Fruit fly (Drosophila melanogaster) whole organism, prepupa: ENCODE measurements around the gene CG33341.

Experiments
- CG10669 ChIP-seq: fragments of 200-800 bp; sonication (Bioruptor generic); optimal IDR thresholded peaks from 3 replicates; lab custom pipeline; 2018; ENCODE audit warnings: missing biosample characterization, mild to moderate bottlenecking, missing genetic modification characterization, moderate library complexity
- CG11294 ChIP-seq: fragments of 200-800 bp; sonication (Bioruptor generic); IDR thresholded peaks from 2 replicates; pipeline ENCODE4 v1.3.6; 2022; ENCODE audit warnings: missing biosample characterization, missing genetic modification characterization
- CG11902 ChIP-seq: fragments of 200-800 bp; sonication (Bioruptor generic); optimal IDR thresholded peaks from 3 replicates; lab custom pipeline; 2016; ENCODE audit warnings: missing biosample characterization, missing genetic modification characterization
- CG15336 ChIP-seq: fragments of 200-800 bp; sonication (Bioruptor generic); IDR thresholded peaks from 2 replicates; pipeline ENCODE4 v1.3.6; 2022; ENCODE audit warnings: missing biosample characterization, missing genetic modification characterization
- CG16779 ChIP-seq: fragments of 200-800 bp; sonication (Bioruptor generic); optimal IDR thresholded peaks from 3 replicates; lab custom pipeline; 2017; ENCODE audit warnings: missing biosample characterization, mild to moderate bottlenecking, missing genetic modification characterization
- CG4318 ChIP-seq: fragments of 200-800 bp; sonication (Bioruptor generic); optimal IDR thresholded peaks from 3 replicates; lab custom pipeline; 2017; ENCODE audit warnings: missing biosample characterization, mild to moderate bottlenecking, missing genetic modification characterization
- CG6163 ChIP-seq: fragments of 200-800 bp; sonication (Bioruptor generic); IDR thresholded peaks from 3 replicates; pipeline ENCODE4 v1.3.6; 2022; ENCODE audit warnings: missing biosample characterization, missing genetic modification characterization
- CG6854 ChIP-seq: fragments of 200-800 bp; sonication (Bioruptor generic); optimal IDR thresholded peaks from 2 replicates; lab custom pipeline; 2017; ENCODE audit warnings: missing biosample characterization, mild to moderate bottlenecking, missing genetic modification characterization
- CG8632 ChIP-seq: fragments of 200-800 bp; sonication (Bioruptor generic); optimal IDR thresholded peaks from 3 replicates; lab custom pipeline; 2016; ENCODE audit warnings: missing biosample characterization, missing genetic modification characterization
- CG9139 ChIP-seq: fragments of 200-800 bp; sonication (Bioruptor generic); optimal IDR thresholded peaks from 3 replicates; lab custom pipeline; 2017; ENCODE audit warnings: missing biosample characterization, mild to moderate bottlenecking, missing genetic modification characterization
- Eip75B ChIP-seq: fragments of 200-800 bp; sonication (Bioruptor generic); optimal IDR thresholded peaks from 3 replicates; lab custom pipeline; 2016; ENCODE audit warnings: missing biosample characterization, missing genetic modification characterization
- Ets96B ChIP-seq: fragments of 200-800 bp; optimal IDR thresholded peaks from 2 replicates; lab custom pipeline; 2019; ENCODE audit warnings: missing biosample characterization, mild to moderate bottlenecking, missing genetic modification characterization, moderate library complexity
- Gug ChIP-seq: fragments of 200-800 bp; sonication (Bioruptor generic); IDR thresholded peaks from 2 replicates; pipeline ENCODE4 v1.3.6; 2022; ENCODE audit warnings: missing biosample characterization, missing genetic modification characterization
- Hr39 ChIP-seq: fragments of 200-800 bp; sonication (Bioruptor generic); optimal IDR thresholded peaks from 2 replicates; lab custom pipeline; 2016; ENCODE audit warnings: missing biosample characterization, missing genetic modification characterization
- Hr4 ChIP-seq: fragments of 200-800 bp; sonication (Bioruptor generic); optimal IDR thresholded peaks from 3 replicates; lab custom pipeline; 2016; ENCODE audit warnings: missing biosample characterization, missing genetic modification characterization
- Lpt ChIP-seq: fragments of 200-800 bp; sonication (Bioruptor generic); optimal IDR thresholded peaks from 3 replicates; lab custom pipeline; 2016; ENCODE audit warnings: missing biosample characterization, missing genetic modification characterization
- Met ChIP-seq: fragments of 200-800 bp; sonication (Bioruptor generic); optimal IDR thresholded peaks from 3 replicates; lab custom pipeline; 2016; ENCODE audit warnings: missing biosample characterization, missing genetic modification characterization
- Smox ChIP-seq: fragments of 200-800 bp; sonication (Bioruptor generic); optimal IDR thresholded peaks from 3 replicates; lab custom pipeline; 2016; ENCODE audit warnings: missing biosample characterization, missing genetic modification characterization
- acj6 ChIP-seq: fragments of 200-800 bp; sonication (Bioruptor generic); optimal IDR thresholded peaks from 3 replicates; lab custom pipeline; 2016; ENCODE audit warnings: missing biosample characterization, missing genetic modification characterization
- cyc ChIP-seq: fragments of 200-800 bp; sonication (Bioruptor generic); optimal IDR thresholded peaks from 3 replicates; lab custom pipeline; 2016; ENCODE audit warnings: missing biosample characterization, missing genetic modification characterization
- dsx ChIP-seq: fragments of 200-800 bp; optimal IDR thresholded peaks from 3 replicates; lab custom pipeline; 2019; ENCODE audit warnings: missing biosample characterization, mild to moderate bottlenecking, missing genetic modification characterization, moderate library complexity; ENCODE audit not compliant: poor library complexity, severe bottlenecking
- esn ChIP-seq: fragments of 200-800 bp; sonication (Bioruptor generic); optimal IDR thresholded peaks from 2 replicates; lab custom pipeline; 2016; ENCODE audit warnings: missing biosample characterization, mild to moderate bottlenecking, missing genetic modification characterization, moderate library complexity
- fd59A ChIP-seq: fragments of 200-800 bp; sonication (Bioruptor generic); optimal IDR thresholded peaks from 2 replicates; lab custom pipeline; 2017; ENCODE audit warnings: missing biosample characterization, mild to moderate bottlenecking, missing genetic modification characterization, missing genetic modification reagents
- fd85E ChIP-seq: fragments of 200-800 bp; sonication (Bioruptor generic); optimal IDR thresholded peaks from 3 replicates; lab custom pipeline; 2016; ENCODE audit warnings: missing biosample characterization, missing genetic modification characterization
- fkh ChIP-seq: fragments of 200-800 bp; sonication (Bioruptor generic); optimal IDR thresholded peaks from 3 replicates; lab custom pipeline; 2017; ENCODE audit warnings: missing biosample characterization, mild to moderate bottlenecking, missing genetic modification characterization, moderate library complexity
- lz ChIP-seq: fragments of 200-800 bp; sonication (Bioruptor generic); optimal IDR thresholded peaks from 3 replicates; lab custom pipeline; 2016; ENCODE audit warnings: missing biosample characterization, missing genetic modification characterization
- pdm3 ChIP-seq: fragments of 200-800 bp; sonication (Bioruptor generic); optimal IDR thresholded peaks from 3 replicates; lab custom pipeline; 2016; ENCODE audit warnings: missing biosample characterization, missing genetic modification characterization
- salr ChIP-seq, 2 experiments: fragments of 200-800 bp; sonication (Bioruptor generic); optimal IDR thresholded peaks; 3 replicates each; lab custom pipeline; 2016 to 2018; ENCODE audit warnings: missing biosample characterization in 2 of 2, missing genetic modification characterization in 2 of 2, mild to moderate bottlenecking in 1 of 2
- spab ChIP-seq: fragments of 200-800 bp; sonication (Bioruptor generic); optimal IDR thresholded peaks from 2 replicates; lab custom pipeline; 2017; ENCODE audit warnings: missing biosample characterization, mild to moderate bottlenecking, missing genetic modification characterization, missing genetic modification reagents
- ss ChIP-seq, 2 experiments: fragments of 200-800 bp; sonication (Bioruptor generic); optimal IDR thresholded peaks; 2 replicates in 1 of 2; 3 replicates in 1 of 2; lab custom pipeline; 2017 to 2018; ENCODE audit warnings: mild to moderate bottlenecking in 2 of 2, missing biosample characterization in 2 of 2, missing genetic modification characterization in 2 of 2, moderate library complexity in 1 of 2
- svp ChIP-seq: fragments of 200-800 bp; sonication (Bioruptor generic); peaks from one replicate; lab custom pipeline; 2016; ENCODE audit warnings: missing biosample characterization, missing genetic modification characterization
- vri ChIP-seq: fragments of 200-800 bp; sonication (Bioruptor generic); optimal IDR thresholded peaks from 3 replicates; lab custom pipeline; 2016; ENCODE audit warnings: missing biosample characterization, mild to moderate bottlenecking, missing genetic modification characterization

CG33341 gene

DNA sequence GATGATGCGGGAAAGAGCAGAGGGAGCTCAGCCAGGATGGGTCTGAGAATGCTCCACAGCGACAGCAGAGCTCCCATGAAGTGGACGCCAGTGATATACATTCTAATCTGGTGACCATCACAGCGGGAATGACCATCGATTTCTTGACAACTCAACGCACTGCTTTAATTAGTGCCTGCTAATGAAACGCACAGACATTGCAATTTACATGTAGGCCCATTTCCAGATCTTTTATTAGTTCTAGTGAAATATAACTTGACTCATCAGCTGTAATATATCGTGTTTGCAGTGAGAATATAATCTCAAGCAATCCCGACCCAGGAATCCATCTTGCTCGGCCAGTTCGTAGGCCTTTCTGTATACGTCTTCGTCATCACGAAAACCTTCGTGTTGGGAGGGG is 1.0 kb upstream of the CG33341 start, which contains the start of gene CG42811:
CG42811 (minus strand) TSS at position 101 of the 400 bp plus-strand sequence.
- TF ChIP-seq salr (GFP tag; optimal IDR thresholded peaks at IDR 0.05; lab: Kevin White, UChicago): no peak
- no peak for TF ChIP-seq CG11902 (GFP tag; lab: Kevin White, UChicago)
- TF ChIP-seq Ets96B (tag; lab: Kevin White, UChicago): no peak

DNA sequence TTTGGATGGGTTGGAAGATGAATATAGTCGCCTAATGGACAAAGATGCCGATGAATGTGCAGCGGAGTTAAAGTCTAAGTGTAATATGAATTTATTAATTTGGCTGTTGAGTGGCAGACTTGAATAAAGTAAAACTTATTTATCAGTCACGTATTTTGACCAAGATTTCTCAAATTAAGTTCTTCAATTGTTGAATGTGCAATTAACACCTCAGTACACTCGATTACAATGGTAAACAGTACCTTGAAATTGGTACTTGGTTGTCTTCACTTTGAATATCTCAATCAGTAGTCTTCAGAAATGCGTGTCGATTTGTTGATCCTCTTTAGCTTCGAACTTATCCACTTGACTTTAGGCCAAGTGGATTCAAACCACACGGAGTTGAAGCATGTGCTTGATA is 1.1 kb downstream of the CG33341 start, which contains the start of gene CG13614:
CG13614 (plus strand) TSS at position 301 of the 400 bp plus-strand sequence.
- TF ChIP-seq Gug (GFP tag; lab: Robert Waterston, UW) (no peak), fkh (no peak), ss (GFP tag; optimal IDR thresholded peaks at IDR 0.05; lab: Kevin White, UChicago) (no peak), CG11902 (GFP tag; lab: Kevin White, UChicago) (no peak)

DNA sequence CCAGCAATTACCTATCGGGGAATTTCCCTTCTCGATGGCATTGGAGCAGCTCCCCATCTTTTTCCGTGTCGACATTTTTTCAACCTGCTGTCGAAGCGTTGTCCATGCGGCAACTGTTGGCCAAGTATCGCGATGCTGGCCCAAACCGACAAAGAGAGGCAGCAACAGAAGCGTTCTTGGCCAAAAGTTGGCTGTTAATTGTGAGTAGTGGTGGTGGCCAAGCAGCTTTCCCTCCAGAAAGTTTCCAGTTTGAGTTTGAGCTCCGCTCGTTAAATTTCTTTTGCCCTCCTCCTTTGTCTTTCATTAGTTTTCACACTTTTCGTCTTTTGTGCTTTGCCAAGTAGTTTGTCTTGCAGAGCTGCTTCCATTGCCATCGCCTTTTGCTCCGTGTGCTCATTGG is 4.5 kb downstream of the CG33341 start, which contains the start of gene CG17782:
CG17782 (minus strand) TSS at position 101 of the 400 bp plus-strand sequence.
- TF ChIP-seq CG15336 (GFP tag; lab: Robert Waterston, UW) (no peak), CG6854 (no peak), vri (GFP tag; lab: Kevin White, UChicago) (no peak), lz (GFP tag; lab: Kevin White, UChicago) (no peak), Ets96B (tag; lab: Kevin White, UChicago) (no peak), Eip75B (GFP tag; lab: Kevin White, UChicago) (no peak), CG6163 (no peak), svp (no peak), dsx (GFP tag; lab: Kevin White, UChicago) (no peak), Lpt (GFP tag; lab: Kevin White, UChicago) (no peak), CG16779 (tag; lab: Kevin White, UChicago) (no peak), CG9139 (GFP tag; lab: Kevin White, UChicago) (no peak), Smox (GFP tag; lab: Kevin White, UChicago) (no peak), CG4318 (GFP tag; lab: Kevin White, UChicago) (no peak), ss (GFP tag; optimal IDR thresholded peaks at IDR 0.05; lab: Kevin White, UChicago) (no peak), pdm3 (GFP tag; lab: Kevin White, UChicago) (no peak), Hr4 (GFP tag; lab: Kevin White, UChicago) (no peak), CG8632 (GFP tag; lab: Kevin White, UChicago) (no peak)

DNA sequence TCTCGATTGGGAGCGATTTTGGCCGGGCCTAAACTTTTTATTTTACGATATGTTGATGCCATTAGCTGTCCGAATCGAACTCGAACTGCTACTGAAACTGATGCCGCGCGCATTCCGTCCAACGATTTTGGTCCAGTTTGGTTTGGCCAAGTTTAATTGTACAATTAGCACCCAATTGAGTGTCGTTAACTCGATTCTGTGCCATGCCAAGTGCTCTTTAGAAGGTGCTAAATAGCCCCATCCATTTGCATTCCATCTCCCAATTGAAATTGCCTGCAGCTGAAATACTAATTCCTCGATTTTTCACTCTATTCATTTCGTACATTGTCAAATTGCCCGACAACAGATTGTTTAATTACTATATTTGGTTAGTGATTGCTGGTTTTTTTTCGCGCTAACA is 7.4 kb downstream of the CG33341 start, which contains the start of gene CG17781:
CG17781 (minus strand) TSS at position 101 of the 400 bp plus-strand sequence.
- no peak for TF ChIP-seq esn (GFP tag; lab: Kevin White, UChicago)
- TF ChIP-seq CG16779 (tag; lab: Kevin White, UChicago): no peak
- TF ChIP-seq CG11294: no peak
- TF ChIP-seq Met: no peak
- TF ChIP-seq CG6854: no peak
- no peak for TF ChIP-seq Hr39 (GFP tag; lab: Kevin White, UChicago)
- no peak for TF ChIP-seq pdm3 (GFP tag; lab: Kevin White, UChicago)
- no peak for TF ChIP-seq CG10669

DNA sequence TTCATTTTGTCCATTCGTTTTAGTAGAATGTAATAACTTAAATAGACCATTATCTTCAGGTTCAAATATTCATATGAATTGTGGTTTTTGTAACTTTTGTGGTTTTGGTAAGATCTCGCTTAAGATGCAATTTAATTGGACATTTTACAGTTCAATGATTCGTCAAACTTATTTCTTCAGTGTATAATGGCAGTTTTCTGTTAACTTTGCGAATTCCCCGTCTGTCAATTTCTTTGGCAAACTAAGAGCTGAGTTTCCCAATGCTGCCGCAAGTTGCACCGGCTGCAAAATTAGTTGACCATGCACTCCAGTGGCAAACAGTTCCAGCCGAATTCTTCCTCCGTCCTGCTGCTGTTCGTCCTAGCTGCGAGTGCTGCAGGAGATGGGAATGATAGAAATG is 8.4 kb downstream of the CG33341 start, which contains the start of gene CG33342:
CG33342 (plus strand) TSS at position 301 of the 400 bp plus-strand sequence.
- TF ChIP-seq fd85E: no peak
- no peak for TF ChIP-seq Lpt (GFP tag; lab: Kevin White, UChicago)
- TF ChIP-seq cyc (GFP tag; lab: Kevin White, UChicago): no peak
- TF ChIP-seq CG10669: no peak
- no peak for TF ChIP-seq Hr4 (GFP tag; lab: Kevin White, UChicago)
- TF ChIP-seq CG16779 (tag; lab: Kevin White, UChicago): no peak
- no peak for TF ChIP-seq spab (GFP tag; lab: Kevin White, UChicago)

DNA sequence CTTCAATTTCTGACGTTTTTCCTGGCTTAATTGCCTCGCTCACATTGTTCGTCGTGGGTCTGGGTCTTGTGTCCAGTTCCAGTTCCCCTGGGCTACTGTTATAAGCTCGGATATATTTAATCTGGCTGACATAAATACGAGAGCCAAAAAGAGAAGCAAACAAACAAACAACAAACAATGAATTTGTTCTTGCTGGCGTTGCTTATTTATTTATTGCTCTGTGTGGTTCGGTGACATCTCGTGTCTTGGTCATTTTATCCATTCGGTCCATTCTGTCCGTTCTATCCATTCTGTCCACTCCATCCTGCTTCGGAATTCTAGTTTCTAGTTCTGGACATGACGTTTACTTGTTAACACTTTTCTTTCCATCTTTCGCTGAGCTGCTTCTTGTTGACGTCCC is 16.8 kb downstream of the CG33341 start, which contains the start of gene CG17780:
CG17780 (minus strand) TSS at position 101 of the 400 bp plus-strand sequence.
- no peak for TF ChIP-seq CG11294
- no peak for TF ChIP-seq acj6
- no peak for TF ChIP-seq fd59A (GFP tag; lab: Kevin White, UChicago)
- TF ChIP-seq ss (GFP tag; optimal IDR thresholded peaks at IDR 0.05; lab: Kevin White, UChicago): no peak
- TF ChIP-seq CG10669: no peak
